Worm (Caenorhabditis elegans): ENCODE results near the gene T04G9.6.

DNA sequence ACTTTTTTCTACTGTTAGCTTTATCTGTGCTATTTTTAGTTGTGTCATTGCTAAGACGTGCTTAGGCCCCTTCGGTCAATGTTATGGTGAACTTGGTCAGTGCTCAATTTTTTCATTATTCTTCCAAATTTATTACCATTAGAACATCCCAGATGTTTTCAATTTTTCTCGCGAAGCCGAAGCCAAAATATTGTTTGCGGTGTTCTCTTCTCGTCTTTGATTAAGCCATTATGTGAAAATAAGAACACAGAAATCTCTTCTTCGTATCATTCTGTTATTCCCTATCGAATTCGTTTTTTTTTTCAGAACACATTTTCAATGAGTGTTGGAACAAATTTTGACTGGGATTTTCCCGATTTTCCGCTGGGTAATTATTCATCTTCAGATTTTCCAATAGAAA, 17.7 kb upstream of the T04G9.6 start, which contains the start of gene gtr-1:
- TF ChIP-seq fos-1 (tag; optimal IDR thresholded peaks at IDR 0.05): no peak
- no peak for TF ChIP-seq elt-1 (tag; optimal IDR thresholded peaks at IDR 0.05)
- no peak for TF ChIP-seq nhr-12 (tag; optimal IDR thresholded peaks at IDR 0.05)
- TF ChIP-seq elt-2 (tag; optimal IDR thresholded peaks at IDR 0.05): no peak
- TF ChIP-seq ama-1 (optimal IDR thresholded peaks at IDR 0.05): no peak
- no peak for TF ChIP-seq ZK546.5 (tag; optimal IDR thresholded peaks at IDR 0.05)
- no peak for TF ChIP-seq nfya-1 (tag; optimal IDR thresholded peaks at IDR 0.05; ENCODE audit: insufficient read depth)
- TF ChIP-seq lin-15B (tag; optimal IDR thresholded peaks at IDR 0.05): no peak
- no peak for TF ChIP-seq fkh-10 (GFP tag; optimal IDR thresholded peaks at IDR 0.05)
- TF ChIP-seq snpc-4 (tag; optimal IDR thresholded peaks at IDR 0.05): no peak

Measured in whole organism, L3 larva.